Worm (Caenorhabditis elegans): ENCODE measurements around the gene F01D5.3.

DNA sequence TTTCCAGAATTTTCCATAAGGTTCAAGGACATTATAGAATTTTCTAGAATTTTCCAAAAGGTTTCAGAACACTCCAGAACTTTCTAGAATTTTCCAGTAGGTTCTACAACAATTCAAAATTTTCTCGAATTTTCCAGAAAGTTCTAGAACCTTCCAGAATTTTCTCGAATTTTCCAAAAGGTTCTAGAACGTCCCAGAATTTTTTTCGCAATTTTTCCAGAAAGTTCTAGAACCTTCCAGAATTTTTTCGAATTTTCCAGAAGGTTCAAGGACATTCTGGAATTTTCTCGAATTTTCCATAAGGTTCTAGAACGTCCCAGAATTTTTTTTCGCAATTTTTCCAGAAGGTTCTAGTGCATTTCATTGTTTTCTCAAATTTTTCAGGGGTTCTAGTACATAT, 22.2 kb downstream of the F01D5.3 start:
- TF ChIP-seq unc-42 (tag; optimal IDR thresholded peaks at IDR 0.05), result no peak
- TF ChIP-seq madf-2 (tag; optimal IDR thresholded peaks at IDR 0.05), result no peak
- TF ChIP-seq pqm-1 (tag; optimal IDR thresholded peaks at IDR 0.05), result no peak
- no peak for TF ChIP-seq elt-2 (tag; optimal IDR thresholded peaks at IDR 0.05)
- no peak for TF ChIP-seq nfya-1 (tag; optimal IDR thresholded peaks at IDR 0.05)
- TF ChIP-seq ama-1 (optimal IDR thresholded peaks at IDR 0.05), result no peak
- TF ChIP-seq F13H6.1 (tag; optimal IDR thresholded peaks at IDR 0.05), result no peak
- TF ChIP-seq sdc-2 (tag; optimal IDR thresholded peaks at IDR 0.05), result no peak
- TF ChIP-seq ahr-1 (tag; optimal IDR thresholded peaks at IDR 0.05), result no peak
- TF ChIP-seq ceh-34 (tag; optimal IDR thresholded peaks at IDR 0.05), result no peak

All from whole organism, late embryonic.